Worm (Caenorhabditis elegans) whole organism, mixed stage, embryonic: ENCODE measurements around the gene F14E5.8.
A peak's percentile ranks its signal among the peaks of the same experiment; 100 is the strongest.
"Not testable (repeated sequence)": the region's sequence is repeated elsewhere in the genome, so short reads cannot be mapped to it uniquely, and the experiment has no call there.

Experiments used
- M03D4.4 ChIP-seq: sonication (generic microtip); optimal IDR thresholded peaks from 2 replicates; lab custom pipeline; 2017; ENCODE audit warnings: mild to moderate bottlenecking, missing genetic modification characterization, missing compliant biosample characterization
- bed-3 ChIP-seq: fragments of 200-800 bp; sonication (Bioruptor generic); optimal IDR thresholded peaks from 3 replicates; lab custom pipeline; 2018; ENCODE audit warnings: mild to moderate bottlenecking, missing genetic modification characterization, moderate library complexity, missing compliant biosample characterization
- blmp-1 ChIP-seq: fragments of 150-350 bp; optimal IDR thresholded peaks from 2 replicates; lab custom pipeline; 2014; ENCODE audit warnings: missing biosample characterization, missing genetic modification characterization
- ceh-39 ChIP-seq: fragments of 150-350 bp; optimal IDR thresholded peaks from 2 replicates; lab custom pipeline; 2014; ENCODE audit warnings: missing biosample characterization, missing genetic modification characterization
- ceh-83 ChIP-seq: fragments of 200-800 bp; sonication (Bioruptor generic); optimal IDR thresholded peaks from 2 replicates; lab custom pipeline; 2018; ENCODE audit warnings: mild to moderate bottlenecking, missing genetic modification characterization, missing compliant biosample characterization
- ces-1 ChIP-seq: fragments of 150-350 bp; optimal IDR thresholded peaks from 2 replicates; lab custom pipeline; 2014; ENCODE audit warnings: missing biosample characterization, missing genetic modification reagents, missing genetic modification characterization
- drap-1 ChIP-seq: fragments of 200-800 bp; sonication (Bioruptor generic); optimal IDR thresholded peaks from 3 replicates; lab custom pipeline; 2018; ENCODE audit warnings: mild to moderate bottlenecking, missing genetic modification characterization, missing compliant biosample characterization
- elt-1 ChIP-seq: sonication (generic microtip); optimal IDR thresholded peaks from 2 replicates; lab custom pipeline; 2017; ENCODE audit warnings: missing genetic modification characterization, mild to moderate bottlenecking, missing compliant biosample characterization, antibody characterized with exemption, moderate library complexity, borderline replicate concordance; ENCODE audit not compliant: insufficient read depth
- elt-3 ChIP-seq: fragments of 150-350 bp; optimal IDR thresholded peaks from 2 replicates; lab custom pipeline; 2014; ENCODE audit warnings: missing biosample characterization, missing genetic modification characterization
- ham-2 ChIP-seq: fragments of 200-800 bp; sonication (Bioruptor generic); optimal IDR thresholded peaks from 2 replicates; lab custom pipeline; 2018; ENCODE audit warnings: mild to moderate bottlenecking, missing genetic modification characterization, missing compliant biosample characterization
- hlh-1 ChIP-seq: fragments of 150-350 bp; optimal IDR thresholded peaks from 2 replicates; lab custom pipeline; 2014; ENCODE audit warnings: missing biosample characterization, missing genetic modification reagents, missing genetic modification characterization
- lin-32 ChIP-seq: fragments of 200-800 bp; sonication (Bioruptor generic); optimal IDR thresholded peaks from 2 replicates; lab custom pipeline; 2018; ENCODE audit warnings: mild to moderate bottlenecking, missing genetic modification characterization, missing compliant biosample characterization
- lsy-2 ChIP-seq: fragments of 150-350 bp; optimal IDR thresholded peaks from 2 replicates; lab custom pipeline; 2014; ENCODE audit warnings: missing biosample characterization, missing genetic modification characterization
- mab-5 ChIP-seq: fragments of 150-350 bp; optimal IDR thresholded peaks from 2 replicates; lab custom pipeline; 2014; ENCODE audit warnings: missing biosample characterization, missing genetic modification characterization
- mep-1 ChIP-seq: fragments of 150-350 bp; optimal IDR thresholded peaks from 2 replicates; lab custom pipeline; 2017; ENCODE audit warnings: missing biosample characterization, missing genetic modification reagents, missing genetic modification characterization, inconsistent platforms
- mls-2 ChIP-seq: sonication (generic microtip); optimal IDR thresholded peaks from 2 replicates; lab custom pipeline; 2016; ENCODE audit warnings: mild to moderate bottlenecking, missing genetic modification characterization, moderate library complexity, missing compliant biosample characterization
- nhr-12 ChIP-seq: fragments of 150-350 bp; optimal IDR thresholded peaks from 2 replicates; lab custom pipeline; 2014; ENCODE audit warnings: missing biosample characterization, missing genetic modification characterization
- nhr-2 ChIP-seq: fragments of 150-350 bp; optimal IDR thresholded peaks from 2 replicates; lab custom pipeline; 2014; ENCODE audit warnings: missing biosample characterization, missing genetic modification characterization
- nhr-28 ChIP-seq: fragments of 150-350 bp; optimal IDR thresholded peaks from 2 replicates; lab custom pipeline; 2014; ENCODE audit warnings: missing biosample characterization, missing genetic modification characterization
- pha-4 ChIP-seq: fragments of 150-350 bp; optimal IDR thresholded peaks from 2 replicates; lab custom pipeline; 2018; ENCODE audit warnings: missing biosample characterization, missing genetic modification reagents, missing genetic modification characterization
- sem-2 ChIP-seq: fragments of 200-800 bp; sonication (Bioruptor generic); optimal IDR thresholded peaks from 2 replicates; lab custom pipeline; 2018; ENCODE audit warnings: mild to moderate bottlenecking, missing genetic modification characterization, missing compliant biosample characterization
- snpc-4 ChIP-seq: fragments of 150-350 bp; optimal IDR thresholded peaks from 2 replicates; lab custom pipeline; 2014; ENCODE audit warnings: missing biosample characterization, missing genetic modification characterization
- sptf-1 ChIP-seq: sonication (generic microtip); optimal IDR thresholded peaks from 2 replicates; lab custom pipeline; 2017; ENCODE audit warnings: mild to moderate bottlenecking, missing genetic modification characterization, moderate library complexity, missing compliant biosample characterization
- tbx-8 ChIP-seq: fragments of 200-800 bp; sonication (Bioruptor generic); optimal IDR thresholded peaks from 2 replicates; lab custom pipeline; 2018; ENCODE audit warnings: mild to moderate bottlenecking, missing genetic modification characterization, moderate library complexity, missing compliant biosample characterization
- unc-120 ChIP-seq: sonication (generic microtip); optimal IDR thresholded peaks from 2 replicates; lab custom pipeline; 2017; ENCODE audit warnings: missing genetic modification characterization, missing compliant biosample characterization; ENCODE audit not compliant: poor library complexity, severe bottlenecking
- unc-39 ChIP-seq: fragments of 150-350 bp; optimal IDR thresholded peaks from 2 replicates; lab custom pipeline; 2014; ENCODE audit warnings: missing biosample characterization, missing genetic modification characterization
- zip-8 ChIP-seq: fragments of 150-350 bp; optimal IDR thresholded peaks from 2 replicates; lab custom pipeline; 2014; ENCODE audit warnings: missing biosample characterization, missing genetic modification characterization
- ztf-11 ChIP-seq: fragments of 150-350 bp; optimal IDR thresholded peaks from 2 replicates; lab custom pipeline; 2014; ENCODE audit warnings: missing biosample characterization, missing genetic modification characterization

Gene F14E5.8

ce11 chrII:8419798-8420197 is at the start of gene F14E5.8:
Gene F14E5.8 (plus strand): TSS chrII:8420098.
- not testable (repeated sequence) for TF ChIP-seq hlh-1, nhr-28, ceh-39 (tag; lab: Kevin White, UChicago)

ce11 chrII:8370194-8370593 is 49.7 kb upstream of the F14E5.8 start:
- TF ChIP-seq unc-120 (tag; lab: Kevin White, UChicago) (no peak), ces-1 (GFP tag; lab: Kevin White, UChicago) (peak; percentile 38)

- TF ChIP-seq elt-3 (tag; lab: Kevin White, UChicago) (no peak), M03D4.4 (tag; lab: Kevin White, UChicago) (no peak), ztf-11 (tag; lab: Kevin White, UChicago) (no peak), tbx-8 (GFP tag; lab: Kevin White, UChicago) (no peak), mab-5 (tag; lab: Kevin White, UChicago) (no peak), bed-3 (GFP tag; lab: Kevin White, UChicago) (no peak), blmp-1 (tag; lab: Kevin White, UChicago) (no peak), lin-32 (GFP tag; lab: Kevin White, UChicago) (no peak), mls-2 (tag; lab: Kevin White, UChicago) (no peak), ceh-39 (tag; lab: Kevin White, UChicago) (no peak), ceh-83 (GFP tag; lab: Kevin White, UChicago) (no peak), snpc-4 (tag; lab: Kevin White, UChicago) (no peak), unc-39 (tag; lab: Kevin White, UChicago) (no peak), nhr-12 (no peak), ham-2 (GFP tag; lab: Kevin White, UChicago) (no peak), sem-2 (no peak), pha-4 (tag; lab: Kevin White, UChicago) (no peak), zip-8 (no peak), hlh-1 (tag; lab: Kevin White, UChicago) (no peak), sptf-1 (tag; lab: Kevin White, UChicago) (no peak)
Observed at ce11 chrII:8377722-8378121, 42.2 kb upstream of the F14E5.8 start.

ce11 chrII:8380188-8380587 is 39.7 kb upstream of the F14E5.8 start:
- TF ChIP-seq lsy-2 (no peak), lin-32 (GFP tag; lab: Kevin White, UChicago) (no peak), hlh-1 (tag; lab: Kevin White, UChicago) (no peak), nhr-2 (no peak)

- no peak for TF ChIP-seq sptf-1 (tag; lab: Kevin White, UChicago)
Observed at ce11 chrII:8381197-8381596, 38.7 kb upstream of the F14E5.8 start, which contains the start of gene F49E12.12. Gene F49E12.12 (plus strand): TSS chrII:8381497.

- TF ChIP-seq nhr-2 (no peak), lin-32 (GFP tag; lab: Kevin White, UChicago) (no peak), sptf-1 (tag; lab: Kevin White, UChicago) (no peak), elt-1 (no peak), mab-5 (tag; lab: Kevin White, UChicago) (no peak)
Observed at ce11 chrII:8382880-8383279, 37.0 kb upstream of the F14E5.8 start.

ce11 chrII:8384344-8384743 is 35.6 kb upstream of the F14E5.8 start:
- TF ChIP-seq lin-32 (GFP tag; lab: Kevin White, UChicago) (no peak), drap-1 (GFP tag; lab: Kevin White, UChicago) (no peak), pha-4 (tag; lab: Kevin White, UChicago) (no peak), ztf-11 (tag; lab: Kevin White, UChicago) (no peak), ham-2 (GFP tag; lab: Kevin White, UChicago) (no peak), ceh-83 (GFP tag; lab: Kevin White, UChicago) (no peak), mep-1 (tag; lab: Kevin White, UChicago) (no peak)
- TF ChIP-seq, all 35 proteins: peak for 0
